Fruit fly (Drosophila melanogaster) ovary, adult (tissue): Measurements from ENCODE around the gene CG42726.

Experiments
- CG17801 ChIP-seq: fragments of 200-800 bp; optimal IDR thresholded peaks from 2 replicates; lab custom pipeline; 2019; ENCODE audit warnings: missing biosample characterization, mild to moderate bottlenecking, missing genetic modification characterization, moderate library complexity; ENCODE audit not compliant: partially characterized antibody

The CG42726 gene

DNA sequence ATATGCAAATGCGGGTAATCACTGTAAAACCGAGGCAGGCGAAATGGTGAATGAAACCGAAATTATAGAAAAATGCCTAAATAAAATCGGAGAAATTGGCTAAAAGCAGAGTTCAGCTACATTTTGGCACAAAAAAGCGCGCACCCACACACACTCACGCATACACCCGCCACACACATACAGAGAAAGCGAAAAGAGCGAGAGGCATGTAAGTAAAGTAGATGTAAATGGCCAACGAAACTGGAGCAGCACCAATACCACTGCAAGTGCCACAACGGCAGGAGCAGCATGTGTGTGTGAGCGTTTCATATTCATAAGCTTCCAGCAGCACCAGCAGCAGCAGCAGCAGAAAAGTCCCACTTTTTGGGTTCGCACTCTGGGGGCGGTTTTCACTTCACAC is 27.6 kb downstream of the CG42726 start:
- TF ChIP-seq CG17801 (GFP tag; lab: Kevin White, UChicago) = no peak

DNA sequence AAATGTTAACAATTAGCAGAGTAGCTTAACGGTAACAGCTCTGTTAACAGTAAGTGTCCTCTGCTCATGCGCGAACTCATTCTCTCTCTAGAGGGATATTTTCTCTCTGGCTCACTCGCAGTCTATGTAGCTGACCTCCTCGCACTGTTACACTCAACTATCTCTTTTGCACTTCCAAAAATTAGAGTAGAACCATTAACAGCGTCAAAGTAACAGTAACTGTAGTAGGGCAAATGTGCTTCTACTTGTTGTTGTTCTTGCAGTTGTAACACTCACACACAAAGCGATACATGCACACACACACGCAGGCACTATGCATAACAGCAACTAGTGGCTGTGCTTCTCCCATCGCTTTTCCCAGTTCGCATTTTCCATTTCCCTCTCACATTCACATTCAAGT is 31.2 kb downstream of the CG42726 start:
- no peak for TF ChIP-seq CG17801 (GFP tag; lab: Kevin White, UChicago)

DNA sequence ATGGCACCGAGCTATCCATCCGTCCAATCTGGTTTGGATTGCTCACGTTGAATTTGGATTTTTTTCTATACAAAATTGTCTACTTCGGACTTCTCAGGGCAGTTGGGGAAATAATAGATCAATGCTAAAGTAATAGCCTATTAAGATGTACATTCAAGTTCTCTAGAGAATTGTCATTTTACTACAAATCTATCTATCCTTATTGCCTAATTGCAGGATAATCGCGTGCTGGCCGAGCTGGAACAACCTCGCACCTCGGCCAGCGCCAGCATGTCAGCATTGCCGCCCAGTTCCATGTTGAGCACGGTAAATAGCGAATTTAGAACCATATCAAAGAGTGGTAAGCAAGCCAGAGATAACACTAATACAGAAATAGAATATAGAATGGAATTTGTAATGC is 35.0 kb downstream of the CG42726 start, which contains the start of gene h-cup:
Gene h-cup, minus strand, starts transcription at position 101 of the 400 bp plus-strand sequence.
- no peak for TF ChIP-seq CG17801 (GFP tag; lab: Kevin White, UChicago)

DNA sequence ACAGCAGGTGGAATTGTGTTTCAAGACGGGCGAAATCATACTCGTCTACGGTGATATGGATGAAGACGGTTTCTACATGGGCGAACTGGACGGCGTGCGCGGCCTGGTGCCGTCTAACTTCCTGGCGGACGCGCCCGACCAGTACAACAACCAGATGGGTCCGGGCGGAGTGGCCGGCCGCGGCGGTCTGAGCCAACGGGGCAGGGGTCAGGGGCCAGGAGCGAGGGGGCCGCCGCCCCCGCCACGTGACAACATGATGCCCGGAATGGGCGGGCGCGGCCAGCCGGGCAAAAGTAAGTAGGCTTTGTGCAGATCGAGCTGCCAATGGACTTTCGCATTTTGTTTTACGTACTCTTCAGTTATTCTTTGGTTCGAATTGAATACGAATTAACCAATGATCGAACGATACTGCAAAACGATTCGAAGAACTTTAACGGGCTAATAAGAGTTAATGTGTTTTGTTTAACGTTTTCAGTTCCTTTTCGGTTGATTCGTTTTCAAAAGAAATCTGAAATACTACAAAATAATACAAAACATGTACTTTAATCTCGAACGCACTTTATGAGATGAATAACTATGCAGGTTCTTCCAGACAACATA is 45.5 kb downstream of the CG42726 start:
- no peak for TF ChIP-seq CG17801 (GFP tag; lab: Kevin White, UChicago)
